Worm (Caenorhabditis elegans) whole organism, L1 larva: Measurements from ENCODE around the gene Y73F8A.27.

ENCODE experiments used
- C04F5.9 ChIP-seq: sonication (generic microtip); optimal IDR thresholded peaks from 2 replicates; lab custom pipeline; 2016; ENCODE audit warnings: missing genetic modification characterization, missing compliant biosample characterization
- C16A3.4 ChIP-seq: fragments of 150-350 bp; optimal IDR thresholded peaks from 2 replicates; lab custom pipeline; 2014; ENCODE audit warnings: missing biosample characterization, missing genetic modification characterization
- F16B12.6 ChIP-seq: fragments of 150-350 bp; optimal IDR thresholded peaks from 2 replicates; lab custom pipeline; 2014; ENCODE audit warnings: missing biosample characterization, missing genetic modification characterization
- Y116A8C.19 ChIP-seq: sonication (generic microtip); optimal IDR thresholded peaks from 2 replicates; lab custom pipeline; 2016; ENCODE audit warnings: missing compliant biosample characterization, missing genetic modification characterization, borderline replicate concordance
- aha-1 ChIP-seq: fragments of 150-350 bp; optimal IDR thresholded peaks from 2 replicates; lab custom pipeline; 2014; ENCODE audit warnings: missing biosample characterization, missing genetic modification characterization
- alr-1 ChIP-seq: fragments of 200-800 bp; sonication (Bioruptor generic); optimal IDR thresholded peaks from 2 replicates; lab custom pipeline; 2018; ENCODE audit warnings: borderline replicate concordance, mild to moderate bottlenecking, missing genetic modification characterization, missing compliant biosample characterization
- ama-1 ChIP-seq: fragments of 150-350 bp; optimal IDR thresholded peaks from 2 replicates; lab custom pipeline; 2014
- ceh-63 ChIP-seq: fragments of 200-800 bp; sonication (Bioruptor generic); optimal IDR thresholded peaks from 2 replicates; lab custom pipeline; 2018; ENCODE audit warnings: mild to moderate bottlenecking, missing genetic modification characterization, missing compliant biosample characterization
- ceh-88 ChIP-seq: fragments of 200-800 bp; sonication (Bioruptor generic); IDR thresholded peaks from 2 replicates; pipeline ENCODE4 v1.3.6; 2022; ENCODE audit warnings: missing genetic modification characterization, missing compliant biosample characterization
- ceh-90 ChIP-seq: sonication (generic microtip); optimal IDR thresholded peaks from 2 replicates; lab custom pipeline; 2016; ENCODE audit warnings: missing genetic modification characterization, missing compliant biosample characterization
- ces-1 ChIP-seq: fragments of 150-350 bp; optimal IDR thresholded peaks from 2 replicates; lab custom pipeline; 2014; ENCODE audit warnings: missing biosample characterization, missing genetic modification reagents, missing genetic modification characterization
- dpl-1 ChIP-seq, 3 experiments: fragments of 150-350 bp in 2 of 3; sonication (generic microtip) in 1 of 3; optimal IDR thresholded peaks; 2 replicates each; lab custom pipeline; 2014 to 2017; ENCODE audit warnings: missing biosample characterization in 3 of 3, missing genetic modification characterization in 3 of 3, missing genetic modification reagents in 3 of 3
- efl-1 ChIP-seq, 4 experiments: fragments of 150-350 bp; optimal IDR thresholded peaks in 3 of 4; peaks in 1 of 4; 1 replicate in 1 of 4; 2 replicates in 3 of 4; lab custom pipeline; 2014; ENCODE audit warnings: missing biosample characterization in 2 of 4, missing genetic modification characterization in 2 of 4, missing genetic modification reagents in 2 of 4
- ets-5 ChIP-seq: fragments of 200-800 bp; sonication (Bioruptor generic); IDR thresholded peaks from 2 replicates; pipeline ENCODE4 v1.3.6; 2022; ENCODE audit warnings: missing genetic modification characterization, missing compliant biosample characterization
- fkh-10 ChIP-seq: sonication (generic microtip); optimal IDR thresholded peaks from 2 replicates; lab custom pipeline; 2017; ENCODE audit warnings: missing biosample characterization, missing genetic modification reagents, missing genetic modification characterization
- fkh-4 ChIP-seq: sonication (generic microtip); optimal IDR thresholded peaks from 2 replicates; lab custom pipeline; 2016; ENCODE audit warnings: missing compliant biosample characterization, missing genetic modification characterization, borderline replicate concordance
- fkh-8 ChIP-seq: sonication (generic microtip); optimal IDR thresholded peaks from 2 replicates; lab custom pipeline; 2016; ENCODE audit warnings: mild to moderate bottlenecking, missing genetic modification characterization, missing compliant biosample characterization
- grh-1 ChIP-seq: fragments of 200-800 bp; sonication (Bioruptor generic); IDR thresholded peaks from 2 replicates; pipeline ENCODE4 v1.3.6; 2022; ENCODE audit warnings: missing genetic modification reagents, missing genetic modification characterization, missing compliant biosample characterization
- hlh-17 ChIP-seq: fragments of 200-800 bp; sonication (Bioruptor generic); optimal IDR thresholded peaks from 2 replicates; lab custom pipeline; 2018; ENCODE audit warnings: missing genetic modification characterization, mild to moderate bottlenecking, missing compliant biosample characterization, moderate library complexity, borderline replicate concordance
- hpl-2 ChIP-seq: fragments of 150-350 bp; optimal IDR thresholded peaks from 2 replicates; lab custom pipeline; 2014; ENCODE audit warnings: missing biosample characterization, missing genetic modification reagents, missing genetic modification characterization
- irx-1 ChIP-seq: sonication (generic microtip); optimal IDR thresholded peaks from 2 replicates; lab custom pipeline; 2016; ENCODE audit warnings: missing genetic modification characterization, missing compliant biosample characterization
- isw-1 ChIP-seq: fragments of 200-800 bp; sonication (Bioruptor generic); IDR thresholded peaks from 2 replicates; pipeline ENCODE4 v1.3.6; 2022; ENCODE audit warnings: missing genetic modification characterization, missing compliant biosample characterization
- jun-1 ChIP-seq: fragments of 150-350 bp; optimal IDR thresholded peaks from 2 replicates; lab custom pipeline; 2014; ENCODE audit warnings: missing biosample characterization, missing genetic modification reagents, missing genetic modification characterization
- lin-13 ChIP-seq: fragments of 150-350 bp; optimal IDR thresholded peaks from 2 replicates; lab custom pipeline; 2014; ENCODE audit warnings: missing biosample characterization, missing genetic modification reagents, missing genetic modification characterization
- lin-39 ChIP-seq: fragments of 150-350 bp; optimal IDR thresholded peaks from 2 replicates; lab custom pipeline; 2014; ENCODE audit warnings: missing biosample characterization, missing genetic modification reagents, missing genetic modification characterization
- lir-3 ChIP-seq: sonication (generic microtip); optimal IDR thresholded peaks from 2 replicates; lab custom pipeline; 2016; ENCODE audit warnings: mild to moderate bottlenecking, missing genetic modification characterization, moderate library complexity, missing compliant biosample characterization; ENCODE audit not compliant: poor library complexity
- lsy-2 ChIP-seq, 2 experiments: fragments of 150-350 bp; optimal IDR thresholded peaks; 2 replicates each; lab custom pipeline; 2014; ENCODE audit warnings: missing biosample characterization in 2 of 2, missing genetic modification characterization in 2 of 2
- mab-9 ChIP-seq: fragments of 200-800 bp; sonication (Bioruptor generic); IDR thresholded peaks from 2 replicates; pipeline ENCODE4 v1.3.6; 2022; ENCODE audit warnings: missing genetic modification reagents, missing genetic modification characterization, missing compliant biosample characterization
- mef-2 ChIP-seq: fragments of 150-350 bp; optimal IDR thresholded peaks from 2 replicates; lab custom pipeline; 2014; ENCODE audit warnings: missing biosample characterization, missing genetic modification characterization
- mep-1 ChIP-seq: fragments of 150-350 bp; optimal IDR thresholded peaks from 2 replicates; lab custom pipeline; 2014; ENCODE audit warnings: missing biosample characterization, missing genetic modification characterization
- nhr-11 ChIP-seq: fragments of 150-350 bp; optimal IDR thresholded peaks from 2 replicates; lab custom pipeline; 2014; ENCODE audit warnings: missing biosample characterization, missing genetic modification characterization
- nhr-19 ChIP-seq: fragments of 200-800 bp; sonication (Bioruptor generic); conservative IDR thresholded peaks from 2 replicates; pipeline ENCODE4 v1.3.6; 2022; ENCODE audit warnings: missing genetic modification characterization, missing compliant biosample characterization
- nhr-20 ChIP-seq: sonication (generic microtip); optimal IDR thresholded peaks from 2 replicates; lab custom pipeline; 2016; ENCODE audit warnings: mild to moderate bottlenecking, missing genetic modification characterization, missing compliant biosample characterization
- nhr-237 ChIP-seq: fragments of 150-350 bp; optimal IDR thresholded peaks from 2 replicates; lab custom pipeline; 2014; ENCODE audit warnings: missing biosample characterization, missing genetic modification characterization
- nhr-28 ChIP-seq: fragments of 150-350 bp; optimal IDR thresholded peaks from 2 replicates; lab custom pipeline; 2014; ENCODE audit warnings: missing biosample characterization, missing genetic modification characterization
- nhr-47 ChIP-seq: sonication (generic microtip); optimal IDR thresholded peaks from 2 replicates; lab custom pipeline; 2016; ENCODE audit warnings: mild to moderate bottlenecking, missing genetic modification characterization, moderate library complexity, missing compliant biosample characterization
- nhr-71 ChIP-seq: sonication (generic microtip); optimal IDR thresholded peaks from 2 replicates; lab custom pipeline; 2016; ENCODE audit warnings: mild to moderate bottlenecking, missing genetic modification characterization, moderate library complexity, missing compliant biosample characterization
- nhr-77 ChIP-seq: fragments of 150-350 bp; optimal IDR thresholded peaks from 2 replicates; lab custom pipeline; 2014; ENCODE audit warnings: missing biosample characterization, missing genetic modification characterization
- nhr-84 ChIP-seq: sonication (generic microtip); optimal IDR thresholded peaks from 2 replicates; lab custom pipeline; 2017; ENCODE audit warnings: missing biosample characterization, missing genetic modification characterization
- nhr-85 ChIP-seq: sonication (generic microtip); peaks from one replicate; lab custom pipeline; 2016; ENCODE audit warnings: missing genetic modification characterization, inconsistent platforms, missing compliant biosample characterization
- pag-3 ChIP-seq: sonication (generic microtip); optimal IDR thresholded peaks from 2 replicates; lab custom pipeline; 2017; ENCODE audit warnings: missing genetic modification characterization, mild to moderate bottlenecking, missing compliant biosample characterization, antibody characterized with exemption, borderline replicate concordance; ENCODE audit not compliant: insufficient read depth
- pax-3 ChIP-seq: fragments of 200-800 bp; sonication (Bioruptor generic); optimal IDR thresholded peaks from 2 replicates; lab custom pipeline; 2018; ENCODE audit warnings: mild to moderate bottlenecking, missing genetic modification characterization, moderate library complexity, missing compliant biosample characterization
- snpc-4 ChIP-seq: fragments of 150-350 bp; optimal IDR thresholded peaks from 2 replicates; lab custom pipeline; 2014; ENCODE audit warnings: missing biosample characterization, missing genetic modification characterization
- sox-4 ChIP-seq: sonication (generic microtip); optimal IDR thresholded peaks from 2 replicates; lab custom pipeline; 2016; ENCODE audit warnings: missing genetic modification characterization, missing compliant biosample characterization
- sup-37 ChIP-seq: fragments of 200-800 bp; sonication (Bioruptor generic); optimal IDR thresholded peaks from 2 replicates; lab custom pipeline; 2018; ENCODE audit warnings: mild to moderate bottlenecking, missing genetic modification characterization, missing compliant biosample characterization
- tlp-1 ChIP-seq: fragments of 150-350 bp; optimal IDR thresholded peaks from 2 replicates; lab custom pipeline; 2014; ENCODE audit warnings: missing biosample characterization, missing genetic modification characterization
- unc-62 ChIP-seq: fragments of 150-350 bp; optimal IDR thresholded peaks from 2 replicates; lab custom pipeline; 2014; ENCODE audit warnings: missing biosample characterization, missing genetic modification reagents, missing genetic modification characterization
- unc-98 ChIP-seq: fragments of 200-800 bp; sonication (Bioruptor generic); IDR thresholded peaks from 2 replicates; pipeline ENCODE4 v1.3.6; 2022; ENCODE audit warnings: missing genetic modification characterization, missing compliant biosample characterization
- vab-15 ChIP-seq: sonication (generic microtip); optimal IDR thresholded peaks from 2 replicates; lab custom pipeline; 2017; ENCODE audit warnings: missing genotype, mild to moderate bottlenecking, missing genetic modification characterization, missing compliant biosample characterization
- xbp-1 ChIP-seq: sonication (generic microtip); optimal IDR thresholded peaks from 2 replicates; lab custom pipeline; 2016; ENCODE audit warnings: missing genetic modification characterization, missing compliant biosample characterization
- zag-1 ChIP-seq: fragments of 150-350 bp; optimal IDR thresholded peaks from 2 replicates; lab custom pipeline; 2014; ENCODE audit warnings: missing biosample characterization, missing genetic modification characterization
- ztf-11 ChIP-seq, 2 experiments: sonication (generic microtip); optimal IDR thresholded peaks; 2 replicates each; lab custom pipeline; 2016 to 2017; ENCODE audit warnings: missing genetic modification characterization in 2 of 2, missing biosample characterization in 1 of 2, missing compliant biosample characterization in 1 of 2
- ztf-4 ChIP-seq: fragments of 150-350 bp; optimal IDR thresholded peaks from 2 replicates; lab custom pipeline; 2014; ENCODE audit warnings: missing biosample characterization, missing genetic modification characterization

The Y73F8A.27 gene

DNA sequence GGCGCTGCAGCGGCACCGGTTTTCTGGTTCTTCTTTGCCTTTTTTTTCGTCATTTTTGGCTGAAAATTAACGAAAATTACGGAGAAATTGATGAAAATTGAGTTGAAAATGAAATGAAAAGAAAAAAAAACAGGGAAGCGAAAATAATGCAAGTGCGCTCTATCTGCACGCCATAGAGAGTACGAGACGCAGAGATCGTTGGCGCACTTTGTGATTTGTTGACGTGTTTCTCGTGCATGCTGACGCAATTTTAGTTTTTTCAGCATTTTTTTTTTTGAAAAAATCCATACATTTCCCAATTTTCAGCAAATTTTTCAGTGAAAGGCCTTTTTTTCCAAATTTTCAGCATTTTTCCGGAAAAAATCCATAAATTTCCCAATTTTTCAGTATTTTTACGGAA is 1.2 kb upstream of the Y73F8A.27 start, which contains the start of gene ntl-11 (continued):
- TF ChIP-seq unc-62 (peak; percentile 51), nhr-71 (tag; lab: Kevin White, UChicago) (peak; percentile 99), ztf-11 (tag; optimal IDR thresholded peaks at IDR 0.05; lab: Kevin White, UChicago) (peak in 1 of 2 experiments; percentile 88), lin-39 (tag; lab: Kevin White, UChicago) (peak; percentile 97), irx-1 (tag; lab: Kevin White, UChicago) (peak; percentile 96), dpl-1 (GFP tag; optimal IDR thresholded peaks at IDR 0.05; lab: Kevin White, UChicago) (peak; percentile 86 to 91 (median 88)), aha-1 (tag; lab: Kevin White, UChicago) (peak; percentile 89), fkh-8 (peak; percentile 98), ceh-90 (tag; lab: Kevin White, UChicago) (peak; percentile 64), mep-1 (tag; lab: Kevin White, UChicago) (peak; percentile 98), hpl-2 (peak; percentile 96), ama-1 (lab: Kevin White, UChicago) (peak; percentile 5), isw-1 (GFP tag; lab: Robert Waterston, UW) (peak; percentile 98), nhr-84 (tag; lab: Kevin White, UChicago) (no peak), ets-5 (no peak), nhr-237 (tag; lab: Kevin White, UChicago) (peak; percentile 83), pax-3 (tag; lab: Kevin White, UChicago) (peak; percentile 90), F16B12.6 (tag; lab: Kevin White, UChicago) (peak; percentile 69), xbp-1 (peak; percentile 98), nhr-47 (tag; lab: Kevin White, UChicago) (peak; percentile 99), jun-1 (tag; lab: Kevin White, UChicago) (peak; percentile 97), vab-15 (tag; lab: Kevin White, UChicago) (no peak), Y116A8C.19 (tag; lab: Kevin White, UChicago) (no peak), lsy-2 (tag; optimal IDR thresholded peaks at IDR 0.05; lab: Kevin White, UChicago) (peak; percentile 96 to 97), C04F5.9 (tag; lab: Kevin White, UChicago) (peak; percentile 88), nhr-20 (tag; lab: Kevin White, UChicago) (no peak), ceh-88 (GFP tag; lab: Robert Waterston, UW) (peak; percentile 88), pag-3 (peak; percentile 65), sup-37 (GFP tag; lab: Kevin White, UChicago) (peak; percentile 90), nhr-28 (no peak), sox-4 (tag; lab: Kevin White, UChicago) (peak; percentile 79), nhr-11 (tag; lab: Kevin White, UChicago) (peak; percentile 94), nhr-77 (peak; percentile 95), mab-9 (peak; percentile 96), tlp-1 (tag; lab: Kevin White, UChicago) (no peak), fkh-10 (GFP tag; lab: Kevin White, UChicago) (peak; percentile 96), fkh-4 (tag; lab: Kevin White, UChicago) (peak; percentile 63), C16A3.4 (tag; lab: Kevin White, UChicago) (peak; percentile 95), grh-1 (GFP tag; lab: Robert Waterston, UW) (peak; percentile 97), ztf-4 (tag; lab: Kevin White, UChicago) (peak; percentile 94), ces-1 (GFP tag; lab: Kevin White, UChicago) (no peak), unc-98 (GFP tag; lab: Robert Waterston, UW) (peak; percentile 90), alr-1 (tag; lab: Kevin White, UChicago) (no peak), mef-2 (tag; lab: Kevin White, UChicago) (peak; percentile 92), zag-1 (tag; lab: Kevin White, UChicago) (peak; percentile 89), lin-13 (GFP tag; lab: Kevin White, UChicago) (peak; percentile 98), lir-3 (tag; lab: Kevin White, UChicago) (no peak), snpc-4 (tag; lab: Kevin White, UChicago) (peak; percentile 91), nhr-19 (GFP tag; lab: Robert Waterston, UW) (peak; percentile 97), efl-1 (optimal IDR thresholded peaks at IDR 0.05; lab: Kevin White, UChicago) (peak; percentile 94 to 97), efl-1 (GFP tag; optimal IDR thresholded peaks at IDR 0.05 in 1 of 2; lab: Kevin White, UChicago) (peak; percentile 86 to 99), ceh-63 (GFP tag; lab: Kevin White, UChicago) (no peak), nhr-85 (tag; lab: Kevin White, UChicago) (peak; percentile 99), hlh-17 (GFP tag; lab: Kevin White, UChicago) (no peak)
